Worm (Caenorhabditis elegans): ENCODE data around the gene Y41C4A.12.
"Not testable (repeated sequence)": the region's sequence is repeated elsewhere in the genome, so short reads cannot be mapped to it uniquely, and the experiment has no call there.

Gene Y41C4A.12

DNA sequence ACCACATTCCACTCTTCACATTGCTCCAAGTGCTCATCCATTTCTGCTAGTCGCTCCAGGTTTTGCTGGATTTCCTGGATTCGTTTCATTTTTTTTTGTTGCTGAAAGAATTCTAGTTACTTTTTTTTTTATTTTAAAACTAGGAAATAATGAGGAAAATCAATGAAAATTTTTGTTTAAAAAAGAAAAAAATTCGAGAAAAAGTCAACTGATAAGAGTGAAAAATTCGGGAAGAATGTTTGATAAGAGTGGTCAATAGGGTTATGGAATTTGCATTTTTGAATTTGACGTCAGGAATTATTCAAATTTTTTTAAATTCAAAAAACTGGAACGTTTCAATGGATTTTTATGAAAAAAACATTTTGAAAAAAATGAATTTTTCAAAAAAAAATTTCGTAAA is at the start of gene Y41C4A.12:
Gene Y41C4A.12, minus strand, starts transcription at position 101 of the 400 bp plus-strand sequence.
- no peak for TF ChIP-seq R02D3.7 (tag; optimal IDR thresholded peaks at IDR 0.05)

ce11 chrIII:11774508-11775000 is 48.1 kb upstream of the Y41C4A.12 start, which contains the start of gene immp-1:
TSS of gene immp-1 (plus strand) at chrIII:11774950.
- TF ChIP-seq ceh-28 (tag; optimal IDR thresholded peaks at IDR 0.05) (no peak), nhr-23 (tag; optimal IDR thresholded peaks at IDR 0.05) (peak; percentile 68), tbx-2 (tag; optimal IDR thresholded peaks at IDR 0.05) (no peak), nhr-25 (tag; optimal IDR thresholded peaks at IDR 0.05) (peak; percentile 28), pha-4 (tag; optimal IDR thresholded peaks at IDR 0.05) (peak; percentile 70), nhr-67 (tag; optimal IDR thresholded peaks at IDR 0.05) (no peak), lin-15B (tag; optimal IDR thresholded peaks at IDR 0.05) (peak; percentile 29), snpc-4 (tag; optimal IDR thresholded peaks at IDR 0.05) (peak; percentile 44), pqm-1 (tag; optimal IDR thresholded peaks at IDR 0.05) (no peak), egl-5 (tag; optimal IDR thresholded peaks at IDR 0.05) (peak; percentile 22), nfya-1 (tag; optimal IDR thresholded peaks at IDR 0.05; ENCODE audit: insufficient read depth) (peak; percentile 58)

- not testable (repeated sequence) for TF ChIP-seq nhr-28, snpc-4, nhr-25 (tag; optimal IDR thresholded peaks at IDR 0.05)
These were observed 47.1 kb upstream of the Y41C4A.12 start, which contains the start of gene gbf-1 for ce11 chrIII:11773581-11773980. TSS of gene gbf-1 (minus strand) at chrIII:11773681.

DNA sequence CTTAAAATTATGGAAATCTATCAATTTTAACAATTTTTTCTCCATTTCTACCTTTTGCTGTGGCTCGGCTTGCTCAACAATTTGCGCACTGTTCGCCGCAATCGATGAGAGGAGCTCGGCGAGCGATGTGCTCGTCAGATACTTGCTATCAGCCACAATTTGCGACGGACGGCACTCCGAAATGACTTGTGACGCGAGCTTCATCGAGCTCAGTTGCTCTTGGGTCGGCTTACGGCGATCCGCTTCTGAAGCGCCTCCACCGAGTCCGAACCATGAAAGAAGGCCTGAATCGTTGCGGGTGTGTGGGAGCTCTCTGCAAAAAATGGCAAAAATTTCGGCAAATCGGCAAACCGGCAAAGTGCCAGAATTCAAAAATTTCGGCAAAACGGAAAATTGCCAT is 34.1 kb upstream of the Y41C4A.12 start:
- TF ChIP-seq ceh-82 (tag; optimal IDR thresholded peaks at IDR 0.05) (no peak), lsy-12 (tag; optimal IDR thresholded peaks at IDR 0.05) (no peak), nhr-237 (tag; optimal IDR thresholded peaks at IDR 0.05) (no peak), ceh-9 (tag; optimal IDR thresholded peaks at IDR 0.05) (no peak)

DNA sequence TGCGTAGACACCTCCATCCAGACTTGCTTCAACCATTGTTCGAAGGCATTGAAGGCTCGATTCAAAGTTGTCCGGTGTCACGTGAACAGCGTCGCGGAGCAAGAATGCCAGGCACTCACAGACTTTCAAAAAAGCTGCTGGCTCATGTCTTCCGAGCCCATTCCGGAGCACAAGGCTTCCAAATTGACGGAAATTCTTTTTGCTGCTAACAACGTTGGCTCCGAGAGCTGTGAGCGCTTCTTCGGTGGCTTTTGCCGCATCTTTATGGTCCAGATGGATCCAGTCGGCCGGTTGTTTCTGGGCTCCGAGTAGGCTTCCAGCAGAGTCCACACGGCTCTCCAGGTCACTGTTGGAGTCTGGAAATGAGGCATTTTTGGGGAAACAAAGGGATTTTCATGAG is 31.4 kb upstream of the Y41C4A.12 start:
- no peak for TF ChIP-seq nfya-1 (tag; optimal IDR thresholded peaks at IDR 0.05; ENCODE audit: insufficient read depth)
- no peak for TF ChIP-seq fos-1 (tag; optimal IDR thresholded peaks at IDR 0.05)

DNA sequence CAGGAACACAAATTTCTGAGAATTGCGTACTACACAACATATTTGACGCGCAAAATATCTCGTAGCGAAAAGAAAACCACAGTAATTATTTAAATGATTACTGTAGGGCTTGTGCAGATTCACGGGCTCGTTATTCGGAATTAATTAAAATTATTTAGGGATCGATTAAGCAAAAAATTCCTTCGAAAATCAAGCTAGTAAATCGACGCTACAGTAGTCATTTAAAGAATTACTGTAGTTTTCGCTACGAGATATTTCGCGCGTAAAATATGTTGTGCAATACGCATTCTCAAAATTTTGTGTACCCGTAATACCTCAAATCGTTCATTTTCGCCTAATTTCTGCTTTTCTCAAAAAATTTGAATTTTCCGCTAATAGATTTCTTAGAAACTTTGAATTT is 24.3 kb upstream of the Y41C4A.12 start:
- TF ChIP-seq ama-1 (optimal IDR thresholded peaks at IDR 0.05) (no peak), egl-27 (tag; optimal IDR thresholded peaks at IDR 0.05) (no peak), eor-1 (tag; optimal IDR thresholded peaks at IDR 0.05) (no peak), pqm-1 (tag; optimal IDR thresholded peaks at IDR 0.05) (no peak), aly-2 (tag; optimal IDR thresholded peaks at IDR 0.05) (no peak), jun-1 (tag; optimal IDR thresholded peaks at IDR 0.05) (no peak), nhr-12 (tag; optimal IDR thresholded peaks at IDR 0.05) (no peak), ztf-11 (tag; optimal IDR thresholded peaks at IDR 0.05) (no peak), sea-2 (GFP tag; optimal IDR thresholded peaks at IDR 0.05) (no peak), fkh-2 (tag; optimal IDR thresholded peaks at IDR 0.05) (no peak), ZK546.5 (tag; optimal IDR thresholded peaks at IDR 0.05) (no peak), nhr-237 (tag; optimal IDR thresholded peaks at IDR 0.05) (no peak), elt-3 (tag; optimal IDR thresholded peaks at IDR 0.05) (no peak)

ce11 chrIII:11750232-11750631 is 23.7 kb upstream of the Y41C4A.12 start:
- no peak for TF ChIP-seq ZK546.5 (tag; optimal IDR thresholded peaks at IDR 0.05)
- no peak for TF ChIP-seq mdl-1 (tag; optimal IDR thresholded peaks at IDR 0.05)
- TF ChIP-seq mml-1 (tag; optimal IDR thresholded peaks at IDR 0.05): no peak
- no peak for TF ChIP-seq unc-39 (tag; optimal IDR thresholded peaks at IDR 0.05)

All from whole organism, L3 larva.